Fruit fly (Drosophila melanogaster) whole organism, embryonic: Measurements from ENCODE around the gene nbs.

Source experiments
- Abd-B ChIP-seq: fragments of 200-800 bp; sonication (Bioruptor generic); optimal IDR thresholded peaks from 2 replicates; lab custom pipeline; 2018; ENCODE audit warnings: missing biosample characterization, mild to moderate bottlenecking, missing genetic modification characterization, moderate library complexity
- Adf1 ChIP-seq: fragments of 200-800 bp; sonication (Bioruptor generic); IDR thresholded peaks from 2 replicates; pipeline ENCODE4 v1.3.6; 2022; ENCODE audit warnings: missing biosample characterization, missing genetic modification characterization
- CG11723 ChIP-seq: fragments of 200-800 bp; sonication (Bioruptor generic); optimal IDR thresholded peaks from 2 replicates; lab custom pipeline; 2017; ENCODE audit warnings: missing biosample characterization, mild to moderate bottlenecking, missing genetic modification characterization
- CG12744 ChIP-seq: fragments of 200-800 bp; sonication (Bioruptor generic); optimal IDR thresholded peaks from 2 replicates; lab custom pipeline; 2016; ENCODE audit warnings: missing biosample characterization, missing genetic modification characterization
- CG14710 ChIP-seq: fragments of 200-800 bp; sonication (Bioruptor generic); optimal IDR thresholded peaks from 3 replicates; lab custom pipeline; 2019; ENCODE audit warnings: missing biosample characterization, mild to moderate bottlenecking, missing genetic modification characterization, moderate library complexity
- CG17612 ChIP-seq: fragments of 200-800 bp; sonication (Bioruptor generic); IDR thresholded peaks from 2 replicates; pipeline ENCODE4 v1.3.6; 2022; ENCODE audit warnings: missing biosample characterization, missing genetic modification characterization
- CG17912 ChIP-seq: fragments of 200-800 bp; sonication (Bioruptor generic); optimal IDR thresholded peaks from 2 replicates; lab custom pipeline; 2018; ENCODE audit warnings: missing biosample characterization, mild to moderate bottlenecking, missing genetic modification characterization
- CG34224 ChIP-seq: fragments of 200-800 bp; sonication (Bioruptor generic); IDR thresholded peaks from 3 replicates; pipeline ENCODE4 v1.3.6; 2022; ENCODE audit warnings: missing biosample characterization, missing genetic modification characterization; ENCODE audit not compliant: partially characterized antibody
- CG34376 ChIP-seq: fragments of 200-800 bp; sonication (Bioruptor generic); optimal IDR thresholded peaks from 2 replicates; lab custom pipeline; 2018; ENCODE audit warnings: missing biosample characterization, mild to moderate bottlenecking, missing genetic modification characterization
- CG4820 ChIP-seq: fragments of 200-800 bp; sonication (Bioruptor generic); optimal IDR thresholded peaks from 3 replicates; lab custom pipeline; 2016; ENCODE audit warnings: missing biosample characterization, missing genetic modification characterization
- CG7963 ChIP-seq: fragments of 200-800 bp; sonication (Bioruptor generic); IDR thresholded peaks from 3 replicates; pipeline ENCODE4 v1.3.6; 2022; ENCODE audit warnings: missing biosample characterization, missing genetic modification characterization; ENCODE audit not compliant: partially characterized antibody
- CG8089 ChIP-seq: fragments of 200-800 bp; sonication (Bioruptor generic); optimal IDR thresholded peaks from 3 replicates; lab custom pipeline; 2016; ENCODE audit warnings: missing biosample characterization, missing genetic modification characterization
- CG8765 ChIP-seq: fragments of 200-800 bp; sonication (Bioruptor generic); IDR thresholded peaks from 2 replicates; pipeline ENCODE4 v1.3.6; 2022; ENCODE audit warnings: missing biosample characterization, missing genetic modification characterization
- Doc2 ChIP-seq: fragments of 200-800 bp; sonication (Bioruptor generic); IDR thresholded peaks from 2 replicates; pipeline ENCODE4 v1.3.6; 2022; ENCODE audit warnings: missing biosample characterization, missing genetic modification characterization
- Dref ChIP-seq: fragments of 200-800 bp; sonication (Bioruptor generic); IDR thresholded peaks from 2 replicates; pipeline ENCODE4 v1.3.6; 2022; ENCODE audit warnings: missing biosample characterization, missing genetic modification characterization
- Elba2 ChIP-seq: fragments of 200-800 bp; sonication (Bioruptor generic); optimal IDR thresholded peaks from 3 replicates; lab custom pipeline; 2016; ENCODE audit warnings: missing biosample characterization, missing genetic modification characterization
- Hr3 ChIP-seq: fragments of 200-800 bp; sonication (Bioruptor generic); optimal IDR thresholded peaks from 3 replicates; lab custom pipeline; 2016; ENCODE audit warnings: missing biosample characterization, missing genetic modification characterization
- MESR4 ChIP-seq: fragments of 200-800 bp; sonication (Bioruptor generic); optimal IDR thresholded peaks from 2 replicates; lab custom pipeline; 2018; ENCODE audit warnings: missing biosample characterization, mild to moderate bottlenecking, missing genetic modification characterization, moderate library complexity
- Pdp1 ChIP-seq, 2 experiments: fragments of 200-800 bp; sonication (Bioruptor generic); optimal IDR thresholded peaks; 3 replicates each; lab custom pipeline; 2016; ENCODE audit warnings: missing biosample characterization in 2 of 2, missing genetic modification characterization in 2 of 2, mild to moderate bottlenecking in 1 of 2, moderate library complexity in 1 of 2
- Vsx1 ChIP-seq: fragments of 200-800 bp; sonication (Bioruptor generic); optimal IDR thresholded peaks from 2 replicates; lab custom pipeline; 2017; ENCODE audit warnings: missing biosample characterization, mild to moderate bottlenecking, missing genetic modification characterization, missing genetic modification reagents
- abd-A ChIP-seq: fragments of 200-800 bp; sonication (Bioruptor generic); optimal IDR thresholded peaks from 3 replicates; lab custom pipeline; 2019; ENCODE audit warnings: missing biosample characterization, mild to moderate bottlenecking, missing genetic modification characterization, moderate library complexity
- ara ChIP-seq: fragments of 200-800 bp; sonication (Bioruptor generic); IDR thresholded peaks from 2 replicates; pipeline ENCODE4 v1.3.6; 2022; ENCODE audit warnings: missing biosample characterization, missing genetic modification characterization
- cwo ChIP-seq: fragments of 200-800 bp; sonication (Bioruptor generic); optimal IDR thresholded peaks from 3 replicates; lab custom pipeline; 2017; ENCODE audit warnings: missing biosample characterization, missing genetic modification characterization, mild to moderate bottlenecking, moderate library complexity, missing genetic modification reagents
- fu2 ChIP-seq: fragments of 200-800 bp; sonication (Bioruptor generic); optimal IDR thresholded peaks from 2 replicates; lab custom pipeline; 2016; ENCODE audit warnings: missing biosample characterization, missing genetic modification characterization
- her ChIP-seq: fragments of 200-800 bp; sonication (Bioruptor generic); optimal IDR thresholded peaks from 2 replicates; lab custom pipeline; 2016; ENCODE audit warnings: missing biosample characterization, missing genetic modification characterization
- kay ChIP-seq: fragments of 200-800 bp; sonication (Bioruptor generic); optimal IDR thresholded peaks from 2 replicates; lab custom pipeline; 2016; ENCODE audit warnings: missing biosample characterization, missing genetic modification characterization
- lab ChIP-seq: fragments of 200-800 bp; sonication (Bioruptor generic); optimal IDR thresholded peaks from 3 replicates; lab custom pipeline; 2017; ENCODE audit warnings: missing biosample characterization, missing genetic modification characterization, mild to moderate bottlenecking, moderate library complexity, missing genetic modification reagents
- mam ChIP-seq: fragments of 200-800 bp; sonication (Bioruptor generic); optimal IDR thresholded peaks from 3 replicates; lab custom pipeline; 2016; ENCODE audit warnings: missing biosample characterization, missing genetic modification characterization
- prd ChIP-seq, 3 experiments: fragments of >200 bp in 2 of 3; fragments of 200-800 bp in 1 of 3; sonication (Bioruptor generic) in 1 of 3; optimal IDR thresholded peaks in 2 of 3; IDR thresholded peaks in 1 of 3; 2 replicates in 2 of 3; 3 replicates in 1 of 3; pipeline versions ENCODE4 v1.3.6 to Lab custom; 2017 to 2022; ENCODE audit warnings: missing biosample characterization in 1 of 3, missing genetic modification characterization in 1 of 3
- rib ChIP-seq: fragments of 200-800 bp; sonication (Bioruptor generic); IDR thresholded peaks from 2 replicates; pipeline ENCODE4 v1.3.6; 2022; ENCODE audit warnings: missing biosample characterization, missing genetic modification characterization
- ro ChIP-seq: fragments of 200-800 bp; sonication (Bioruptor generic); IDR thresholded peaks from 2 replicates; pipeline ENCODE4 v1.3.6; 2022; ENCODE audit warnings: missing biosample characterization, missing genetic modification characterization
- sc ChIP-seq, 3 experiments: fragments of >200 bp in 2 of 3; fragments of 200-800 bp in 1 of 3; sonication (Bioruptor generic) in 1 of 3; optimal IDR thresholded peaks; 2 replicates in 2 of 3; 3 replicates in 1 of 3; lab custom pipeline; 2017; ENCODE audit warnings: mild to moderate bottlenecking in 1 of 3, missing biosample characterization in 1 of 3, missing genetic modification characterization in 1 of 3, missing genetic modification reagents in 1 of 3
- scrt ChIP-seq: fragments of 200-800 bp; sonication (Bioruptor generic); optimal IDR thresholded peaks from 2 replicates; lab custom pipeline; 2018; ENCODE audit warnings: missing biosample characterization, mild to moderate bottlenecking, missing genetic modification characterization, moderate library complexity
- slou ChIP-seq: fragments of 200-800 bp; sonication (Bioruptor generic); optimal IDR thresholded peaks from 3 replicates; lab custom pipeline; 2016; ENCODE audit warnings: missing biosample characterization, missing genetic modification characterization
- sna ChIP-seq: fragments of 200-800 bp; sonication (Bioruptor generic); IDR thresholded peaks from 2 replicates; pipeline ENCODE4 v1.3.6; 2022; ENCODE audit warnings: missing biosample characterization, missing genetic modification characterization; ENCODE audit not compliant: partially characterized antibody
- stwl ChIP-seq: fragments of 200-800 bp; sonication (Bioruptor generic); optimal IDR thresholded peaks from 3 replicates; lab custom pipeline; 2018; ENCODE audit warnings: missing biosample characterization, mild to moderate bottlenecking, missing genetic modification characterization, moderate library complexity
- trem ChIP-seq: fragments of 200-800 bp; optimal IDR thresholded peaks from 3 replicates; lab custom pipeline; 2019; ENCODE audit warnings: missing biosample characterization, mild to moderate bottlenecking, missing genetic modification characterization, moderate library complexity
- ttk ChIP-seq: fragments of 200-800 bp; sonication (Bioruptor generic); IDR thresholded peaks from 2 replicates; pipeline ENCODE4 v2.1.2; 2022; ENCODE audit warnings: missing biosample characterization, missing genetic modification characterization
- twi ChIP-seq: fragments of 200-800 bp; optimal IDR thresholded peaks from 2 replicates; lab custom pipeline; 2019; ENCODE audit warnings: missing biosample characterization, mild to moderate bottlenecking, missing genetic modification characterization, moderate library complexity
- wdn ChIP-seq: fragments of 200-800 bp; sonication (Bioruptor generic); IDR thresholded peaks from 2 replicates; pipeline ENCODE4 v1.3.6; 2022; ENCODE audit warnings: missing biosample characterization, missing genetic modification characterization
- yki ChIP-seq: fragments of >200 bp; optimal IDR thresholded peaks from 3 replicates; lab custom pipeline; 2018

nbs gene

dm6 chr3L:9718929-9719328 is 4.1 kb downstream of the nbs start, which contains the start of the genes CG18178 and CG14174 (continued):
- peak; percentile 48; the same call in 1 of the 2 replicates for TF ChIP-seq ara (GFP tag; lab: Robert Waterston, UW)
- TF ChIP-seq CG17612 (GFP tag; lab: Robert Waterston, UW) = no peak
- TF ChIP-seq stwl (tag; lab: Kevin White, UChicago) = peak; percentile 35
- TF ChIP-seq cwo (GFP tag; lab: Kevin White, UChicago) = peak; percentile 48
- peak; percentile 49; the same call in 1 of the 2 replicates for TF ChIP-seq ttk (GFP tag; lab: Robert Waterston, UW)
- peak; percentile 67 for TF ChIP-seq Abd-B (GFP tag; lab: Kevin White, UChicago)
- no peak for TF ChIP-seq CG17912 (GFP tag; lab: Kevin White, UChicago)
- TF ChIP-seq sna (GFP tag; lab: Robert Waterston, UW) = 0 out of 2 replicates have a peak, but pooled peaks have one; percentile 22
- TF ChIP-seq fu2 (GFP tag; lab: Kevin White, UChicago) = no peak
- no peak for TF ChIP-seq yki (lab: Kevin White, UChicago)
- TF ChIP-seq Dref (GFP tag; lab: Robert Waterston, UW) = no peak; the same call in 1 of the 2 replicates
- no peak for TF ChIP-seq rib (GFP tag; lab: Robert Waterston, UW)
- TF ChIP-seq CG8765 (GFP tag; lab: Robert Waterston, UW) = 0 out of 2 replicates have a peak, but pooled peaks have one; percentile 14
- TF ChIP-seq mam = peak; percentile 29
- no peak for TF ChIP-seq wdn
- TF ChIP-seq CG34224 (GFP tag; lab: Robert Waterston, UW) = no peak
- no peak for TF ChIP-seq scrt (GFP tag; lab: Kevin White, UChicago)
- peak; percentile 20 for TF ChIP-seq Elba2 (GFP tag; lab: Kevin White, UChicago)
- no peak for TF ChIP-seq Vsx1 (GFP tag; lab: Kevin White, UChicago)
- TF ChIP-seq CG11723 = peak; percentile 9
- TF ChIP-seq Hr3 (GFP tag; lab: Kevin White, UChicago) = peak; percentile 66
- TF ChIP-seq ro (GFP tag; lab: Robert Waterston, UW) = no peak
- TF ChIP-seq CG12744 (GFP tag; lab: Kevin White, UChicago) = no peak
- TF ChIP-seq slou (GFP tag; lab: Kevin White, UChicago) = no peak
- no peak for TF ChIP-seq her (GFP tag; lab: Kevin White, UChicago)
- no peak for TF ChIP-seq CG8089 (GFP tag; lab: Kevin White, UChicago)
- TF ChIP-seq MESR4 = no peak
- no peak for TF ChIP-seq prd (optimal IDR thresholded peaks at IDR 0.05; lab: Kevin White, UChicago)
- TF ChIP-seq prd (GFP tag; IDR thresholded peaks at IDR 0.05; lab: Robert Waterston, UW) = peak; percentile 59; the same call in 1 of the 3 replicates
- peak; percentile 82 for TF ChIP-seq trem (tag; lab: Kevin White, UChicago)
- peak; percentile 39 for TF ChIP-seq kay
- peak; percentile 81 for TF ChIP-seq CG4820 (GFP tag; lab: Kevin White, UChicago)
- TF ChIP-seq sc (optimal IDR thresholded peaks at IDR 0.05; lab: Kevin White, UChicago) = no peak
- peak; percentile 35 for TF ChIP-seq sc (GFP tag; optimal IDR thresholded peaks at IDR 0.05; lab: Kevin White, UChicago)
- TF ChIP-seq Pdp1 (GFP tag; optimal IDR thresholded peaks at IDR 0.05; lab: Kevin White, UChicago) = no peak
- TF ChIP-seq twi (tag; lab: Kevin White, UChicago) = peak; percentile 76
- no peak for TF ChIP-seq abd-A (tag; lab: Kevin White, UChicago)
- peak; percentile 86 for TF ChIP-seq CG14710 (tag; lab: Kevin White, UChicago)
- no peak for TF ChIP-seq Adf1
- TF ChIP-seq lab (GFP tag; lab: Kevin White, UChicago) = no peak

dm6 chr3L:9717839-9718238 is 5.2 kb downstream of the nbs start:
- no peak for TF ChIP-seq Doc2 (GFP tag; lab: Robert Waterston, UW)
- TF ChIP-seq CG7963 (GFP tag; lab: Robert Waterston, UW) = 0 out of 3 replicates have a peak, but pooled peaks have one; percentile 15
- no peak for TF ChIP-seq trem (tag; lab: Kevin White, UChicago)
- TF ChIP-seq kay = no peak
- no peak for TF ChIP-seq CG34376 (GFP tag; lab: Kevin White, UChicago)
- no peak for TF ChIP-seq sc (optimal IDR thresholded peaks at IDR 0.05; lab: Kevin White, UChicago)
- TF ChIP-seq sc (GFP tag; optimal IDR thresholded peaks at IDR 0.05; lab: Kevin White, UChicago) = no peak
